Worm (Caenorhabditis elegans) whole organism, early embryonic: ENCODE results near the gene acr-16.

Source experiments
- B0310.2 ChIP-seq: sonication (generic microtip); optimal IDR thresholded peaks from 2 replicates; lab custom pipeline; 2016; ENCODE audit warnings: mild to moderate bottlenecking, missing genetic modification characterization, missing compliant biosample characterization
- aly-1 ChIP-seq: sonication (generic microtip); optimal IDR thresholded peaks from 2 replicates; lab custom pipeline; 2016; ENCODE audit warnings: missing genetic modification characterization, missing compliant biosample characterization
- ama-1 ChIP-seq: fragments of 150-350 bp; optimal IDR thresholded peaks from 2 replicates; lab custom pipeline; 2014
- flt-1 ChIP-seq: fragments of 200-800 bp; sonication (Bioruptor generic); IDR thresholded peaks from 2 replicates; pipeline ENCODE4 v1.3.6; 2022; ENCODE audit warnings: missing genetic modification characterization, missing compliant biosample characterization
- hmbx-1 ChIP-seq: sonication (generic microtip); optimal IDR thresholded peaks from 2 replicates; lab custom pipeline; 2016; ENCODE audit warnings: mild to moderate bottlenecking, missing genetic modification characterization, missing compliant biosample characterization
- hmg-4 ChIP-seq: fragments of 200-800 bp; sonication (Bioruptor generic); optimal IDR thresholded peaks from 2 replicates; lab custom pipeline; 2018; ENCODE audit warnings: mild to moderate bottlenecking, missing genetic modification characterization, missing compliant biosample characterization
- hnd-1 ChIP-seq: sonication (generic microtip); optimal IDR thresholded peaks from 2 replicates; lab custom pipeline; 2016; ENCODE audit warnings: missing genetic modification characterization, missing compliant biosample characterization

ce11 chrV:8545531-8546224, 15.3 kb upstream of the acr-16 start, which contains the start of the genes slc-17.8 and asns-1:
- TF ChIP-seq ama-1 (lab: Kevin White, UChicago): no peak
- TF ChIP-seq flt-1 (GFP tag; lab: Robert Waterston, UW): no peak
- no peak for TF ChIP-seq hnd-1 (tag; lab: Kevin White, UChicago)
- TF ChIP-seq aly-1 (tag; lab: Kevin White, UChicago): no peak
- TF ChIP-seq hmbx-1 (tag; lab: Kevin White, UChicago): no peak
- no peak for TF ChIP-seq B0310.2 (tag; lab: Kevin White, UChicago)
- no peak for TF ChIP-seq hmg-4 (GFP tag; lab: Kevin White, UChicago)
